Worm (Caenorhabditis elegans): ENCODE data around the gene Y110A2AL.6.

ce11 chrII:2867701-2868100, 26.3 kb upstream of the Y110A2AL.6 start, which contains the start of gene Y110A2AL.2:
- no peak for TF ChIP-seq lsy-2 (tag; optimal IDR thresholded peaks at IDR 0.05)
- no peak for TF ChIP-seq fos-1 (tag; optimal IDR thresholded peaks at IDR 0.05)
- TF ChIP-seq nhr-11 (tag; optimal IDR thresholded peaks at IDR 0.05): no peak
- no peak for TF ChIP-seq ces-1 (GFP tag; optimal IDR thresholded peaks at IDR 0.05)
- TF ChIP-seq unc-39 (tag; optimal IDR thresholded peaks at IDR 0.05): no peak
- no peak for TF ChIP-seq hlh-30 (tag; optimal IDR thresholded peaks at IDR 0.05; ENCODE audit: insufficient read depth)
- no peak for TF ChIP-seq daf-16 (GFP tag; optimal IDR thresholded peaks at IDR 0.05)
- TF ChIP-seq daf-16 (tag; optimal IDR thresholded peaks at IDR 0.05): no peak
- TF ChIP-seq nhr-111 (GFP tag; optimal IDR thresholded peaks at IDR 0.05): no peak
